Worm (Caenorhabditis elegans) whole organism, L1 larva: ENCODE results near the gene T16G12.4.
"Not testable (repeated sequence)": the region's sequence is repeated elsewhere in the genome, so short reads cannot be mapped to it uniquely, and the experiment has no call there.

Experiments
- C16A3.4 ChIP-seq: fragments of 150-350 bp; optimal IDR thresholded peaks from 2 replicates; lab custom pipeline; 2014; ENCODE audit warnings: missing biosample characterization, missing genetic modification characterization
- C34B4.2 ChIP-seq: sonication (generic microtip); optimal IDR thresholded peaks from 2 replicates; lab custom pipeline; 2017; ENCODE audit warnings: mild to moderate bottlenecking, missing genetic modification characterization, missing compliant biosample characterization
- blmp-1 ChIP-seq: fragments of 150-350 bp; optimal IDR thresholded peaks from 2 replicates; lab custom pipeline; 2014; ENCODE audit warnings: missing biosample characterization, missing genetic modification characterization
- ceh-88 ChIP-seq: fragments of 200-800 bp; sonication (Bioruptor generic); IDR thresholded peaks from 2 replicates; pipeline ENCODE4 v1.3.6; 2022; ENCODE audit warnings: missing genetic modification characterization, missing compliant biosample characterization
- dpl-1 ChIP-seq, 3 experiments: fragments of 150-350 bp in 2 of 3; sonication (generic microtip) in 1 of 3; optimal IDR thresholded peaks; 2 replicates each; lab custom pipeline; 2014 to 2017; ENCODE audit warnings: missing biosample characterization in 3 of 3, missing genetic modification characterization in 3 of 3, missing genetic modification reagents in 3 of 3
- efl-1 ChIP-seq, 4 experiments: fragments of 150-350 bp; optimal IDR thresholded peaks in 3 of 4; peaks in 1 of 4; 1 replicate in 1 of 4; 2 replicates in 3 of 4; lab custom pipeline; 2014; ENCODE audit warnings: missing biosample characterization in 2 of 4, missing genetic modification characterization in 2 of 4, missing genetic modification reagents in 2 of 4
- elt-2 ChIP-seq: sonication (generic microtip); optimal IDR thresholded peaks from 2 replicates; lab custom pipeline; 2016; ENCODE audit warnings: missing genetic modification characterization, mild to moderate bottlenecking, inconsistent platforms, missing compliant biosample characterization, missing genetic modification reagents
- elt-3 ChIP-seq, 6 experiments: fragments of 150-350 bp in 1 of 6; sonication (generic microtip); optimal IDR thresholded peaks; 2 replicates each; lab custom pipeline; 2017 to 2018; ENCODE audit warnings: missing biosample characterization in 6 of 6, missing genetic modification characterization in 6 of 6, inconsistent platforms in 1 of 6
- fkh-8 ChIP-seq: sonication (generic microtip); optimal IDR thresholded peaks from 2 replicates; lab custom pipeline; 2016; ENCODE audit warnings: mild to moderate bottlenecking, missing genetic modification characterization, missing compliant biosample characterization
- fos-1 ChIP-seq: fragments of 150-350 bp; optimal IDR thresholded peaks from 2 replicates; lab custom pipeline; 2014; ENCODE audit warnings: missing biosample characterization, missing genetic modification characterization
- grh-1 ChIP-seq: fragments of 200-800 bp; sonication (Bioruptor generic); IDR thresholded peaks from 2 replicates; pipeline ENCODE4 v1.3.6; 2022; ENCODE audit warnings: missing genetic modification reagents, missing genetic modification characterization, missing compliant biosample characterization
- hlh-17 ChIP-seq: fragments of 200-800 bp; sonication (Bioruptor generic); optimal IDR thresholded peaks from 2 replicates; lab custom pipeline; 2018; ENCODE audit warnings: missing genetic modification characterization, mild to moderate bottlenecking, missing compliant biosample characterization, moderate library complexity, borderline replicate concordance
- hlh-4 ChIP-seq: sonication (generic microtip); optimal IDR thresholded peaks from 2 replicates; lab custom pipeline; 2016; ENCODE audit warnings: mild to moderate bottlenecking, missing genetic modification characterization, missing compliant biosample characterization
- hpl-2 ChIP-seq: fragments of 150-350 bp; optimal IDR thresholded peaks from 2 replicates; lab custom pipeline; 2014; ENCODE audit warnings: missing biosample characterization, missing genetic modification reagents, missing genetic modification characterization
- irx-1 ChIP-seq: sonication (generic microtip); optimal IDR thresholded peaks from 2 replicates; lab custom pipeline; 2016; ENCODE audit warnings: missing genetic modification characterization, missing compliant biosample characterization
- jun-1 ChIP-seq: fragments of 150-350 bp; optimal IDR thresholded peaks from 2 replicates; lab custom pipeline; 2014; ENCODE audit warnings: missing biosample characterization, missing genetic modification reagents, missing genetic modification characterization
- lin-13 ChIP-seq: fragments of 150-350 bp; optimal IDR thresholded peaks from 2 replicates; lab custom pipeline; 2014; ENCODE audit warnings: missing biosample characterization, missing genetic modification reagents, missing genetic modification characterization
- lin-15B ChIP-seq: fragments of 150-350 bp; sonication (generic microtip); optimal IDR thresholded peaks from 3 replicates; lab custom pipeline; 2014; ENCODE audit warnings: missing biosample characterization, missing genetic modification characterization
- lin-39 ChIP-seq: fragments of 150-350 bp; optimal IDR thresholded peaks from 2 replicates; lab custom pipeline; 2014; ENCODE audit warnings: missing biosample characterization, missing genetic modification reagents, missing genetic modification characterization
- lsy-2 ChIP-seq, 2 experiments: fragments of 150-350 bp; optimal IDR thresholded peaks; 2 replicates each; lab custom pipeline; 2014; ENCODE audit warnings: missing biosample characterization in 2 of 2, missing genetic modification characterization in 2 of 2
- mab-9 ChIP-seq: fragments of 200-800 bp; sonication (Bioruptor generic); IDR thresholded peaks from 2 replicates; pipeline ENCODE4 v1.3.6; 2022; ENCODE audit warnings: missing genetic modification reagents, missing genetic modification characterization, missing compliant biosample characterization
- mdl-1 ChIP-seq, 2 experiments: fragments of 150-350 bp; optimal IDR thresholded peaks; 2 replicates each; lab custom pipeline; 2014 to 2017; ENCODE audit warnings: missing biosample characterization in 2 of 2, missing genetic modification characterization in 2 of 2, inconsistent platforms in 1 of 2
- mep-1 ChIP-seq: fragments of 150-350 bp; optimal IDR thresholded peaks from 2 replicates; lab custom pipeline; 2014; ENCODE audit warnings: missing biosample characterization, missing genetic modification characterization
- nhr-11 ChIP-seq: fragments of 150-350 bp; optimal IDR thresholded peaks from 2 replicates; lab custom pipeline; 2014; ENCODE audit warnings: missing biosample characterization, missing genetic modification characterization
- nhr-12 ChIP-seq: sonication (generic microtip); optimal IDR thresholded peaks from 2 replicates; lab custom pipeline; 2017; ENCODE audit warnings: missing biosample characterization, missing genetic modification characterization
- nhr-19 ChIP-seq: fragments of 200-800 bp; sonication (Bioruptor generic); conservative IDR thresholded peaks from 2 replicates; pipeline ENCODE4 v1.3.6; 2022; ENCODE audit warnings: missing genetic modification characterization, missing compliant biosample characterization
- nhr-20 ChIP-seq: sonication (generic microtip); optimal IDR thresholded peaks from 2 replicates; lab custom pipeline; 2016; ENCODE audit warnings: mild to moderate bottlenecking, missing genetic modification characterization, missing compliant biosample characterization
- nhr-237 ChIP-seq: fragments of 150-350 bp; optimal IDR thresholded peaks from 2 replicates; lab custom pipeline; 2014; ENCODE audit warnings: missing biosample characterization, missing genetic modification characterization
- nhr-28 ChIP-seq: fragments of 150-350 bp; optimal IDR thresholded peaks from 2 replicates; lab custom pipeline; 2014; ENCODE audit warnings: missing biosample characterization, missing genetic modification characterization
- nhr-71 ChIP-seq: sonication (generic microtip); optimal IDR thresholded peaks from 2 replicates; lab custom pipeline; 2016; ENCODE audit warnings: mild to moderate bottlenecking, missing genetic modification characterization, moderate library complexity, missing compliant biosample characterization
- nhr-77 ChIP-seq: fragments of 150-350 bp; optimal IDR thresholded peaks from 2 replicates; lab custom pipeline; 2014; ENCODE audit warnings: missing biosample characterization, missing genetic modification characterization
- nhr-85 ChIP-seq: sonication (generic microtip); peaks from one replicate; lab custom pipeline; 2016; ENCODE audit warnings: missing genetic modification characterization, inconsistent platforms, missing compliant biosample characterization
- pag-3 ChIP-seq: sonication (generic microtip); optimal IDR thresholded peaks from 2 replicates; lab custom pipeline; 2017; ENCODE audit warnings: missing genetic modification characterization, mild to moderate bottlenecking, missing compliant biosample characterization, antibody characterized with exemption, borderline replicate concordance; ENCODE audit not compliant: insufficient read depth
- pax-3 ChIP-seq: fragments of 200-800 bp; sonication (Bioruptor generic); optimal IDR thresholded peaks from 2 replicates; lab custom pipeline; 2018; ENCODE audit warnings: mild to moderate bottlenecking, missing genetic modification characterization, moderate library complexity, missing compliant biosample characterization
- rnt-1 ChIP-seq: sonication (generic microtip); optimal IDR thresholded peaks from 2 replicates; lab custom pipeline; 2016; ENCODE audit warnings: mild to moderate bottlenecking, missing genetic modification characterization, moderate library complexity, missing compliant biosample characterization
- skn-1 ChIP-seq: fragments of 150-350 bp; optimal IDR thresholded peaks from 2 replicates; lab custom pipeline; 2014; ENCODE audit warnings: missing biosample characterization, missing genetic modification characterization
- sptf-1 ChIP-seq: fragments of 150-350 bp; optimal IDR thresholded peaks from 2 replicates; lab custom pipeline; 2014; ENCODE audit warnings: missing biosample characterization, missing genetic modification characterization
- swsn-7 ChIP-seq: sonication (generic microtip); optimal IDR thresholded peaks from 2 replicates; lab custom pipeline; 2016; ENCODE audit warnings: missing genetic modification characterization, missing compliant biosample characterization
- vab-15 ChIP-seq: sonication (generic microtip); optimal IDR thresholded peaks from 2 replicates; lab custom pipeline; 2017; ENCODE audit warnings: missing genotype, mild to moderate bottlenecking, missing genetic modification characterization, missing compliant biosample characterization
- ztf-11 ChIP-seq, 2 experiments: sonication (generic microtip); optimal IDR thresholded peaks; 2 replicates each; lab custom pipeline; 2016 to 2017; ENCODE audit warnings: missing genetic modification characterization in 2 of 2, missing biosample characterization in 1 of 2, missing compliant biosample characterization in 1 of 2

Gene T16G12.4

DNA sequence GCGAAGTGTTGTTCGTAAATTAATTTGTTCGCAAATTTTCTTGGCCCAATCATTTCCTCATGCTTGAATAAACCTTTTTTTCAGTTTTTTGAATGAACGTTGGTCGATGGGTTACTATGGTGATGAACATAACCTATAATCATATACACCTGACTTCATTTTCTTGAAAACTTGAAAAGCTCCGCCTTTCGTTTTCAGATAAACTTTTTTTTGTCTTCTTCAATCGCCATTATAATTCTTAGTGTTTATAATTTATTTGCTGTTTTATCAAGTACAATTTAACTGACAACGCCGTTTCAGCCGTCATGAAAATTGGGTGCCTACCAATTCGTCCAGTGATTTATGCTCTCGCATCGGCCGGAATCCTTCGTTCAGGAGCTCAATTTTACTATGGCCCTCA is 20.5 kb upstream of the T16G12.4 start, which contains the start of gene M04D8.7:
Gene M04D8.7 (plus strand): TSS at position 301 of the 400 bp plus-strand sequence.
- no peak for TF ChIP-seq ztf-11 (tag; optimal IDR thresholded peaks at IDR 0.05; lab: Kevin White, UChicago)
- TF ChIP-seq nhr-20 (tag; lab: Kevin White, UChicago) = no peak
- TF ChIP-seq nhr-71 = peak; percentile 12
- TF ChIP-seq fos-1 (tag; lab: Kevin White, UChicago) = no peak
- TF ChIP-seq fkh-8 (tag; lab: Kevin White, UChicago) = peak; percentile 41
- TF ChIP-seq lin-15B (tag; lab: Kevin White, UChicago) = no peak

DNA sequence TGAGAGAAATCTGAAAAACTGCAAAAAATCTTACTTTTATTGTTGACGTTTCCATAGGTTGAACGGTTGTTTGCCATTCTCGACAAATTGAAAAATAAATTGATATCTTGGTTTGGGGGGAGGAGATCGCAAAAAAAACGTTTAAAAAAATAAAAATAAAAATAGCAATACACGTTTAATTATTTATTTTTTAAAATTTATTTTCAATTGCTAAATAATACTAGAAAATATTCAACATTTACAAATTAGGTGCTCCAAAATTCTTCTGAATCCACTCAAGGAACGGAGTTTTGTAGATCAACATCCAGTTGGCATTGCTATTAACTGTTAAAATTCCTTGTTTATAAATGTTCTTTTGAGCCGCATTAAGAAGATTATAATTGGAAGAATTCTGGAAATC is 17.6 kb upstream of the T16G12.4 start, which contains the start of gene T16G12.7:
Gene T16G12.7 (minus strand): TSS at position 101 of the 400 bp plus-strand sequence.
- TF ChIP-seq elt-3 (tag; optimal IDR thresholded peaks at IDR 0.05; lab: Kevin White, UChicago) (no peak), vab-15 (no peak), pag-3 (tag; lab: Kevin White, UChicago) (no peak), pax-3 (tag; lab: Kevin White, UChicago) (no peak), lin-39 (no peak), C16A3.4 (no peak), skn-1 (tag; lab: Kevin White, UChicago) (no peak)

DNA sequence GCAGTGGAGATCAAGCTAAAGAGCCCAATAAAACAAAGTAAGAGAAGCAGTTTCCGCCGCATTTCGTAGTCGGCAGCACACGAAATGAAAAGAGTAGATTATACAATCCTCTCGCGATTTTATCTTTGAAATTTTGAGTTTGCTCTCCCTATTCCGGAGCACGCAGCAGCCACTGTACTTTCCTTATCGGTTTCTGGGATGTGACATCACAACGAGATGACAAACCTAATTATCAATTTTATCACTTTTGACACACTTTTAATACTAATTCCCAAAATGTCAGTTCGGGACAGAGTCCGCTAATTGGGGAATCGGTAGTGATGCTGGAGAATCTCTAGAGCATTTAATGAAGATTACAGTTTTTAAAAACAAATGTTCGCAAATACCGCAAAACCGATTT is 7.9 kb upstream of the T16G12.4 start, which contains the start of gene T16G12.1:
Gene T16G12.1 (minus strand): TSS at position 176 of the 400 bp plus-strand sequence.
- TF ChIP-seq mdl-1 (tag; optimal IDR thresholded peaks at IDR 0.05; lab: Kevin White, UChicago) = no peak
- peak; percentile 61 for TF ChIP-seq elt-2
- no peak for TF ChIP-seq ceh-88 (GFP tag; lab: Robert Waterston, UW)

DNA sequence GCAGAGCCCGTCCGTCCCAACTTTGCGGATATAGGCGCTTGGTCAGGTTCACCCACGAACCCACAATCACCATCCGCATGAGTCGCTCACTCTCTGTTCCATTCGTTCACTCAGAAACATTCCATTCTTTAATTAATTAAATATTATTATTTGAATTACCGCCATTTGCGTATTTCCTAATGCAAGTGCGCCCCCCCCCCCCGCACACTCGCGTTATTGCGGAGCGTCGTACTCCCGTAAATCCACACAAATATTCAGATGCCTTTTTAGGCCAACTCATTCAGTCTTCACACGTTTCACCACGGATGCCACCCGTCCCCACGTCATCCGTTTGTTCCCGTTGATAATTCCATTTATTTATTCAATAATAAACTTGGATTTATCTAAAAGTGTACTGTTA is 7.3 kb upstream of the T16G12.4 start, which contains the start of gene T16G12.3:
Gene T16G12.3 (plus strand): TSS at position 301 of the 400 bp plus-strand sequence.
- TF ChIP-seq C34B4.2 (tag; lab: Kevin White, UChicago); nhr-85 (tag; lab: Kevin White, UChicago); mep-1: not testable (repeated sequence)

DNA sequence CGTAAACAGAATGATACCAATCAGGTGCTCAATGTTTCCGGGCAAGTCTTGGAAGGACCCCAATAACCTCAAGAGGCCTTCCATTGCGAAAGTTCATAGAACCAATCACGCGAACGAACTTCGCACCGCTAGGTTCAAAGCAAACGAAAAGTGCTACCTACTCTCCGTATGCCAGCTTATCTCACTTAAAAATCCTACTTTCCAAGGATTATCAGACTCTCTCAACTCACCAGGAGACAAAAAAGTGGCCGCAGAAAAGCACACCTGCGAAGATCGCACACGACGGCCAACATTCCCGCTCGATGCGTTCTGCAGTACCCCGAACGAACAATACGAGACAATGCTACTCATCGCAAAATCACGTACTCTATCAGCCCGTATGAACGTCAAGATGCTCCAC is 4.3 kb upstream of the T16G12.4 start, which contains the start of gene T16G12.12:
Gene T16G12.12 (plus strand): TSS at position 301 of the 400 bp plus-strand sequence.
- not testable (repeated sequence) for TF ChIP-seq nhr-28, nhr-77, swsn-7 (tag; lab: Kevin White, UChicago)

DNA sequence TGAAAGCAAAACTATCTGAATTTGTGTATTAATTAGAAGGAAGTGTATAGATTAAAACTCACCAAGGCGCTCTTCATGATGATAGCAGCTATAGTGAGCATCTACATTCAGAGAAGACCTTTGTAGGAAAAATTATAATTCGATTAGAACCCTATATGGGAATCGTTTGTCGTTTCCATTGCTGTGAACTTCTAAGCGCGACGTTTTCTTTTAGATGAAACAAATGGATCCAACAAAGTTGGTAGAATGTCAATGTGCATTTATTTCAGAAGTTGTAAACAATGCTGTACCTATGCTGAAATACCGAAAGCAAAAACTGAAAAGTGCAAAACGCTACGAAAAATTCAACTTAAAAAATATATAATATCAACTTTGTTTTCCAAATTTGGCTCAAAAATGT is 1.6 kb upstream of the T16G12.4 start, which contains the start of gene T16G12.10:
Gene T16G12.10 (minus strand): TSS at position 101 of the 400 bp plus-strand sequence.
- TF ChIP-seq jun-1 (tag; lab: Kevin White, UChicago) (no peak), hlh-4 (tag; lab: Kevin White, UChicago) (no peak), nhr-237 (no peak), grh-1 (no peak), swsn-7 (tag; lab: Kevin White, UChicago) (no peak), nhr-11 (no peak), nhr-28 (tag; lab: Kevin White, UChicago) (no peak), fkh-8 (tag; lab: Kevin White, UChicago) (no peak)
- TF ChIP-seq, all 84 proteins: peak for 0

DNA sequence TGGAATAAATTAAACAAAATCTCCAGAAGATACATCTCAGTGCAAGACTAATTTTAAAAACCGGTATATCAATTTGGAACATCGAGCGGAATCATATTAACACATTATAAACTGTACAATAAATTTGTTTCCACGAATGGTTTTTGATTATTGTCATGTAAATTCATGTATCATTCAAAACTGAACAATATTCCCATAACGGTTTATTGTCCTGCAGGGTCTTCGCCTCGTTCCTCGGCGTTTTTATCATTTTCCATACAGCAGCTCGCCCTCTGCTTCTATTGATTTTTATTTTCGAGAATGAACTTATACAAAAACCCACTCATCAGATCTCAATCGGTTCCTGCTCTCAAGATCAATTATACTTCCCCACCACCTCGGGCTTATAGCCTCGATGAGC is 1.4 kb downstream of the T16G12.4 start, which contains the start of gene T16G12.8:
Gene T16G12.8 (plus strand): TSS at position 301 of the 400 bp plus-strand sequence.
- TF ChIP-seq irx-1 (tag; lab: Kevin White, UChicago) (no peak), rnt-1 (tag; lab: Kevin White, UChicago) (no peak), blmp-1 (no peak), vab-15 (no peak), C34B4.2 (tag; lab: Kevin White, UChicago) (no peak), sptf-1 (tag; lab: Kevin White, UChicago) (no peak), dpl-1 (GFP tag; optimal IDR thresholded peaks at IDR 0.05; lab: Kevin White, UChicago) (no peak), nhr-12 (no peak), lin-13 (GFP tag; lab: Kevin White, UChicago) (no peak), efl-1 (optimal IDR thresholded peaks at IDR 0.05; lab: Kevin White, UChicago) (no peak), efl-1 (GFP tag; optimal IDR thresholded peaks at IDR 0.05 in 1 of 2; lab: Kevin White, UChicago) (no peak), mep-1 (no peak), nhr-19 (no peak), mab-9 (no peak), hpl-2 (GFP tag; lab: Kevin White, UChicago) (no peak), swsn-7 (tag; lab: Kevin White, UChicago) (no peak), hlh-17 (GFP tag; lab: Kevin White, UChicago) (no peak), lsy-2 (tag; optimal IDR thresholded peaks at IDR 0.05; lab: Kevin White, UChicago) (no peak)
